Worm (Caenorhabditis elegans) whole organism, young adult: ENCODE measurements around the gene slc-17.3.

Experiments
- F55B11.4 ChIP-seq: sonication (generic microtip); optimal IDR thresholded peaks from 2 replicates; lab custom pipeline; 2016; ENCODE audit warnings: missing compliant biosample characterization, missing genetic modification characterization, borderline replicate concordance; ENCODE audit not compliant: insufficient read depth
- Y56A3A.18 ChIP-seq: fragments of 200-800 bp; sonication (Bioruptor generic); IDR thresholded peaks from 2 replicates; pipeline ENCODE4 v1.3.6; 2022; ENCODE audit warnings: missing genetic modification reagents, missing genetic modification characterization, missing compliant biosample characterization
- ceh-40 ChIP-seq: fragments of 200-800 bp; sonication (Bioruptor generic); IDR thresholded peaks from 2 replicates; pipeline ENCODE4 v1.3.6; 2022; ENCODE audit warnings: missing genetic modification characterization, missing compliant biosample characterization
- ceh-58 ChIP-seq: fragments of 200-800 bp; sonication (Bioruptor generic); IDR thresholded peaks from 2 replicates; pipeline ENCODE4 v1.3.6; 2022; ENCODE audit warnings: missing genetic modification characterization, missing compliant biosample characterization
- ekl-4 ChIP-seq: fragments of 200-800 bp; sonication (Bioruptor generic); IDR thresholded peaks from 2 replicates; pipeline ENCODE4 v1.3.6; 2022; ENCODE audit warnings: missing genetic modification reagents, missing genetic modification characterization, missing compliant biosample characterization
- madf-10 ChIP-seq: sonication (generic microtip); optimal IDR thresholded peaks from 2 replicates; lab custom pipeline; 2016; ENCODE audit warnings: mild to moderate bottlenecking, missing genetic modification characterization, missing compliant biosample characterization
- nfya-1 ChIP-seq: sonication (generic microtip); optimal IDR thresholded peaks from 2 replicates; lab custom pipeline; 2017; ENCODE audit warnings: antibody characterized with exemption, missing compliant biosample characterization, missing genetic modification characterization, borderline replicate concordance; ENCODE audit not compliant: insufficient read depth
- tbx-9 ChIP-seq: sonication (generic microtip); optimal IDR thresholded peaks from 2 replicates; lab custom pipeline; 2016; ENCODE audit warnings: borderline replicate concordance, missing genetic modification characterization, inconsistent platforms, missing compliant biosample characterization
- unc-62 ChIP-seq: fragments of 150-350 bp; optimal IDR thresholded peaks from 2 replicates; lab custom pipeline; 2014; ENCODE audit warnings: missing biosample characterization, missing genetic modification reagents, missing genetic modification characterization

DNA sequence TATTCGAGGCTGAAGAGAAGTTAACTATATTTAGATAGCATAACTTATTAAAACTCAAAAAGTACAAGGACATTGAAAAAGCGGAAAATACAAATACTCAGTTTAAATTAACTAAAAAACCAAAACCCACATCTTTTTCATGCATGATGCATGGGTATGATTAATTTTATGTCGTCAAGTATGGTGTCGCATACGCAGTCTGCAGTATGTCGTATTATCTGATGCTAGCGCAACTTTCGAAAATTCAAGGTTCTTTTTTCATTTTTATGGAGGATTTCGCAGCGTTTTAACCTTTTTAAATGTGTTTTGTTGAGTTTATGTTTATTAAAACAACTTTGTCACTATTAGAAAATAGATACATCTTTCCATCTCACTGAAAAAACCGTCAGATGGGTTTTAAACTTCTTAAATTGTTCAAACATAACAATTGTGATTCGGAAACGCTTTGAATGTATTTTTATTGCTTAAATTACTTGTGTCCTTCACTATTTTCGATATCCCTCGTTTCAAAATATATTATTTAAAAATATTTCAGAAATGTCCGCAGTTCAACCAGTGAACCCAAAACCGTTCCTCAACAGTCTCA lies 3.5 kb downstream of the slc-17.3 start, which contains the start of gene snr-5:
- TF ChIP-seq unc-62 (GFP tag; lab: Kevin White, UChicago): no peak
- no peak for TF ChIP-seq nfya-1 (tag; lab: Kevin White, UChicago)
- no peak for TF ChIP-seq ceh-40 (GFP tag; lab: Robert Waterston, UW)
- no peak for TF ChIP-seq madf-10 (tag; lab: Kevin White, UChicago)
- no peak for TF ChIP-seq F55B11.4
- no peak for TF ChIP-seq tbx-9 (tag; lab: Kevin White, UChicago)
- no peak for TF ChIP-seq ekl-4 (GFP tag; lab: Robert Waterston, UW)
- no peak for TF ChIP-seq Y56A3A.18 (GFP tag; lab: Robert Waterston, UW)
- no peak for TF ChIP-seq ceh-58
